Fruit fly (Drosophila melanogaster) whole organism, embryonic: ENCODE data around the gene CG6893.

Experiments
- BtbVII ChIP-seq: fragments of 200-800 bp; sonication (Bioruptor generic); optimal IDR thresholded peaks from 3 replicates; lab custom pipeline; 2017; ENCODE audit warnings: missing biosample characterization, mild to moderate bottlenecking, missing genetic modification characterization
- CG10431 ChIP-seq: fragments of 200-800 bp; sonication (Bioruptor generic); optimal IDR thresholded peaks from 3 replicates; lab custom pipeline; 2018; ENCODE audit warnings: missing biosample characterization, mild to moderate bottlenecking, missing genetic modification characterization
- CG11695 ChIP-seq: fragments of 200-800 bp; sonication (Bioruptor generic); IDR thresholded peaks from 3 replicates; pipeline ENCODE4 v1.3.6; 2022; ENCODE audit warnings: missing biosample characterization, missing genetic modification characterization
- CG12942 ChIP-seq: fragments of 200-800 bp; sonication (Bioruptor generic); optimal IDR thresholded peaks from 3 replicates; lab custom pipeline; 2016; ENCODE audit warnings: missing biosample characterization, missing genetic modification characterization
- CG14441 ChIP-seq: fragments of 200-800 bp; sonication (Bioruptor generic); IDR thresholded peaks from 2 replicates; pipeline ENCODE4 v1.3.6; 2022; ENCODE audit warnings: missing biosample characterization, missing genetic modification characterization
- CG1603 ChIP-seq: fragments of 200-800 bp; sonication (Bioruptor generic); optimal IDR thresholded peaks from 2 replicates; lab custom pipeline; 2019; ENCODE audit warnings: missing biosample characterization, mild to moderate bottlenecking, missing genetic modification characterization, moderate library complexity
- CG17568 ChIP-seq: fragments of 200-800 bp; sonication (Bioruptor generic); optimal IDR thresholded peaks from 2 replicates; lab custom pipeline; 2018; ENCODE audit warnings: missing biosample characterization, mild to moderate bottlenecking, missing genetic modification characterization, moderate library complexity
- CG2202 ChIP-seq: fragments of 200-800 bp; sonication (Bioruptor generic); optimal IDR thresholded peaks from 2 replicates; lab custom pipeline; 2018; ENCODE audit warnings: missing biosample characterization, mild to moderate bottlenecking, missing genetic modification characterization
- CG2678 ChIP-seq: fragments of 200-800 bp; sonication (Bioruptor generic); optimal IDR thresholded peaks from 3 replicates; lab custom pipeline; 2019; ENCODE audit warnings: missing biosample characterization, mild to moderate bottlenecking, missing genetic modification characterization, moderate library complexity
- CG2712 ChIP-seq: fragments of 200-800 bp; optimal IDR thresholded peaks from 3 replicates; lab custom pipeline; 2019; ENCODE audit warnings: missing biosample characterization, mild to moderate bottlenecking, missing genetic modification characterization, moderate library complexity
- CG3726 ChIP-seq: fragments of 200-800 bp; sonication (Bioruptor generic); IDR thresholded peaks from 3 replicates; pipeline ENCODE4, ENCODE4 v1.3.6; 2022; ENCODE audit warnings: missing biosample characterization, missing genetic modification characterization
- CG4404 ChIP-seq: fragments of 200-800 bp; sonication (Bioruptor generic); IDR thresholded peaks from 2 replicates; pipeline ENCODE4 v1.3.6; 2022; ENCODE audit warnings: missing biosample characterization, missing genetic modification characterization
- CG4424 ChIP-seq: fragments of 200-800 bp; sonication (Bioruptor generic); optimal IDR thresholded peaks from 3 replicates; lab custom pipeline; 2016; ENCODE audit warnings: missing biosample characterization, missing genetic modification characterization
- CG6254 ChIP-seq: fragments of 200-800 bp; sonication (Bioruptor generic); optimal IDR thresholded peaks from 3 replicates; lab custom pipeline; 2017; ENCODE audit warnings: mild to moderate bottlenecking, missing biosample characterization, missing genetic modification reagents, missing genetic modification characterization
- CG9215 ChIP-seq: fragments of 200-800 bp; sonication (Bioruptor generic); IDR thresholded peaks from 2 replicates; pipeline ENCODE4 v1.3.6; 2022; ENCODE audit warnings: missing biosample characterization, missing genetic modification characterization
- CG9797 ChIP-seq: fragments of 200-800 bp; sonication (Bioruptor generic); optimal IDR thresholded peaks from 3 replicates; lab custom pipeline; 2018; ENCODE audit warnings: missing biosample characterization, mild to moderate bottlenecking, missing genetic modification characterization
- CHES-1-like ChIP-seq: fragments of 200-800 bp; sonication (Bioruptor generic); optimal IDR thresholded peaks from 2 replicates; lab custom pipeline; 2016; ENCODE audit warnings: missing biosample characterization, missing genetic modification characterization
- CkIIα-i1 ChIP-seq: fragments of 200-800 bp; sonication (Bioruptor generic); IDR thresholded peaks from 2 replicates; pipeline ENCODE4 v1.3.6; 2022; ENCODE audit warnings: missing biosample characterization, missing genetic modification characterization
- D19B ChIP-seq: fragments of 200-800 bp; sonication (Bioruptor generic); optimal IDR thresholded peaks from 2 replicates; lab custom pipeline; 2017; ENCODE audit warnings: missing biosample characterization, mild to moderate bottlenecking, missing genetic modification characterization
- Dbx ChIP-seq: fragments of 200-800 bp; sonication (Bioruptor generic); IDR thresholded peaks from 3 replicates; pipeline ENCODE4 v1.3.6; 2022; ENCODE audit warnings: missing biosample characterization, missing genetic modification characterization
- Eip74EF ChIP-seq, 2 experiments: fragments of 200-800 bp in 1 of 2; fragments of >200 bp in 1 of 2; sonication (Bioruptor generic) in 1 of 2; optimal IDR thresholded peaks; 2 replicates each; lab custom pipeline; 2017 to 2019; ENCODE audit warnings: missing biosample characterization in 2 of 2, missing genetic modification characterization in 2 of 2, mild to moderate bottlenecking in 1 of 2, moderate library complexity in 1 of 2
- Ets65A ChIP-seq: fragments of 200-800 bp; sonication (Bioruptor generic); peaks from one replicate; lab custom pipeline; 2016; ENCODE audit warnings: missing biosample characterization, missing genetic modification characterization
- H2.0 ChIP-seq: fragments of 200-800 bp; sonication (Bioruptor generic); IDR thresholded peaks from 2 replicates; pipeline ENCODE4 v1.3.6; 2022; ENCODE audit warnings: missing biosample characterization, missing genetic modification characterization
- HHEX ChIP-seq: fragments of 200-800 bp; sonication (Bioruptor generic); optimal IDR thresholded peaks from 3 replicates; lab custom pipeline; 2017; ENCODE audit warnings: missing biosample characterization, mild to moderate bottlenecking, missing genetic modification characterization, missing genetic modification reagents
- Mes4 ChIP-seq: fragments of 200-800 bp; sonication (Bioruptor generic); optimal IDR thresholded peaks from 2 replicates; lab custom pipeline; 2016; ENCODE audit warnings: missing biosample characterization, missing genetic modification characterization
- Nf-YB ChIP-seq: fragments of 200-800 bp; sonication (Bioruptor generic); optimal IDR thresholded peaks from 3 replicates; lab custom pipeline; 2019; ENCODE audit warnings: missing biosample characterization, mild to moderate bottlenecking, missing genetic modification characterization, moderate library complexity
- Ravus ChIP-seq: fragments of 200-800 bp; sonication (Bioruptor generic); IDR thresholded peaks from 2 replicates; pipeline ENCODE4 v1.3.6; 2022; ENCODE audit warnings: missing biosample characterization, missing genetic modification characterization
- Six4 ChIP-seq: fragments of 200-800 bp; sonication (Bioruptor generic); optimal IDR thresholded peaks from 2 replicates; lab custom pipeline; 2016; ENCODE audit warnings: missing biosample characterization, missing genetic modification characterization
- TFAM ChIP-seq: fragments of 200-800 bp; sonication (Bioruptor generic); optimal IDR thresholded peaks from 2 replicates; lab custom pipeline; 2017; ENCODE audit warnings: missing biosample characterization, missing genetic modification characterization, inconsistent platforms
- ase ChIP-seq: fragments of 200-800 bp; sonication (Bioruptor generic); IDR thresholded peaks from 3 replicates; pipeline ENCODE4 v1.3.6; 2022; ENCODE audit warnings: missing biosample characterization, missing genetic modification characterization
- bab2 ChIP-seq: fragments of 200-800 bp; sonication (Bioruptor generic); optimal IDR thresholded peaks from 2 replicates; lab custom pipeline; 2016; ENCODE audit warnings: missing biosample characterization, missing genetic modification characterization
- bsh ChIP-seq, 2 experiments: fragments of 200-800 bp; sonication (Bioruptor generic); optimal IDR thresholded peaks; 2 replicates each; lab custom pipeline; 2017 to 2018; ENCODE audit warnings: mild to moderate bottlenecking in 2 of 2, missing biosample characterization in 2 of 2, missing genetic modification characterization in 2 of 2, moderate library complexity in 1 of 2
- crol ChIP-seq: fragments of 200-800 bp; sonication (Bioruptor generic); IDR thresholded peaks from 2 replicates; pipeline ENCODE4 v1.3.6; 2022; ENCODE audit warnings: missing biosample characterization, missing genetic modification characterization
- cwo ChIP-seq: fragments of 200-800 bp; sonication (Bioruptor generic); optimal IDR thresholded peaks from 3 replicates; lab custom pipeline; 2017; ENCODE audit warnings: missing biosample characterization, missing genetic modification characterization, mild to moderate bottlenecking, moderate library complexity, missing genetic modification reagents
- danr ChIP-seq: fragments of 200-800 bp; sonication (Bioruptor generic); IDR thresholded peaks from 2 replicates; pipeline ENCODE4 v1.3.6; 2022; ENCODE audit warnings: missing biosample characterization, missing genetic modification characterization
- en ChIP-seq: fragments of 200-800 bp; sonication (Bioruptor generic); optimal IDR thresholded peaks from 2 replicates; lab custom pipeline; 2016; ENCODE audit warnings: missing biosample characterization, missing genetic modification characterization
- gem ChIP-seq: fragments of 200-800 bp; sonication (Bioruptor generic); optimal IDR thresholded peaks from 2 replicates; lab custom pipeline; 2019; ENCODE audit warnings: missing biosample characterization, mild to moderate bottlenecking, missing genetic modification characterization, moderate library complexity
- inv ChIP-seq: fragments of 200-800 bp; sonication (Bioruptor generic); IDR thresholded peaks from 2 replicates; pipeline ENCODE4 v1.3.6; 2022; ENCODE audit warnings: missing biosample characterization, missing genetic modification characterization; ENCODE audit not compliant: partially characterized antibody
- jing ChIP-seq: fragments of 200-800 bp; sonication (Bioruptor generic); optimal IDR thresholded peaks from 2 replicates; lab custom pipeline; 2018; ENCODE audit warnings: missing biosample characterization, mild to moderate bottlenecking, missing genetic modification characterization
- ken ChIP-seq: fragments of 200-800 bp; sonication (Bioruptor generic); IDR thresholded peaks from 3 replicates; pipeline ENCODE4 v1.3.6; 2022; ENCODE audit warnings: missing biosample characterization, missing genetic modification characterization
- lbe ChIP-seq: fragments of 200-800 bp; sonication (Bioruptor generic); optimal IDR thresholded peaks from 2 replicates; lab custom pipeline; 2016; ENCODE audit warnings: missing biosample characterization, mild to moderate bottlenecking, missing genetic modification characterization
- maf-S ChIP-seq: fragments of 200-800 bp; sonication (Bioruptor generic); optimal IDR thresholded peaks from 2 replicates; lab custom pipeline; 2016; ENCODE audit warnings: missing biosample characterization, missing genetic modification characterization
- pb ChIP-seq: fragments of 200-800 bp; sonication (Bioruptor generic); optimal IDR thresholded peaks from 3 replicates; lab custom pipeline; 2016; ENCODE audit warnings: missing biosample characterization, missing genetic modification characterization
- ranshi ChIP-seq: fragments of 200-800 bp; sonication (Bioruptor generic); IDR thresholded peaks from 2 replicates; pipeline ENCODE4 v1.3.6; 2022; ENCODE audit warnings: missing biosample characterization, missing genetic modification characterization
- scrt ChIP-seq: fragments of 200-800 bp; sonication (Bioruptor generic); optimal IDR thresholded peaks from 2 replicates; lab custom pipeline; 2018; ENCODE audit warnings: missing biosample characterization, mild to moderate bottlenecking, missing genetic modification characterization, moderate library complexity
- sens-2 ChIP-seq: fragments of 200-800 bp; sonication (Bioruptor generic); IDR thresholded peaks from 2 replicates; pipeline ENCODE4 v1.3.6; 2022; ENCODE audit warnings: missing biosample characterization, missing genetic modification characterization
- sr ChIP-seq: fragments of 200-800 bp; sonication (Bioruptor generic); IDR thresholded peaks from 3 replicates; pipeline ENCODE4 v1.3.6; 2022; ENCODE audit warnings: missing biosample characterization, missing genetic modification characterization
- stwl ChIP-seq: fragments of 200-800 bp; sonication (Bioruptor generic); optimal IDR thresholded peaks from 3 replicates; lab custom pipeline; 2018; ENCODE audit warnings: missing biosample characterization, mild to moderate bottlenecking, missing genetic modification characterization, moderate library complexity
- tap ChIP-seq: fragments of 200-800 bp; optimal IDR thresholded peaks from 3 replicates; lab custom pipeline; 2019; ENCODE audit warnings: missing biosample characterization, mild to moderate bottlenecking, missing genetic modification characterization, moderate library complexity
- zfh1 ChIP-seq: fragments of 200-800 bp; sonication (Bioruptor generic); IDR thresholded peaks from 3 replicates; pipeline ENCODE4 v1.3.6; 2022; ENCODE audit warnings: missing biosample characterization, missing genetic modification characterization

The CG6893 gene

dm6 chr3L:18681550-18682217, 12.3 kb upstream of the CG6893 start, which contains the start of the genes Sgf11 and CG32202 (continued):
- TF ChIP-seq CG9215 (GFP tag; lab: Robert Waterston, UW) (peak; percentile 43; the same call in 1 of the 2 replicates), CG3726 (no peak), ase (GFP tag; lab: Robert Waterston, UW) (peak; percentile 42; the same call in 1 of the 3 replicates), Six4 (peak; percentile 6), jing (GFP tag; lab: Kevin White, UChicago) (no peak), CG10431 (peak; percentile 18), CG17568 (GFP tag; lab: Kevin White, UChicago) (no peak), scrt (GFP tag; lab: Kevin White, UChicago) (no peak), Dbx (GFP tag; lab: Robert Waterston, UW) (no peak), sr (no peak), en (GFP tag; lab: Kevin White, UChicago) (no peak), H2.0 (GFP tag; lab: Robert Waterston, UW) (peak; percentile 38; the same call in 1 of the 2 replicates), Ravus (GFP tag; lab: Robert Waterston, UW) (no peak), maf-S (no peak), danr (no peak), gem (tag; lab: Kevin White, UChicago) (peak; percentile 86), crol (no peak), pb (GFP tag; lab: Kevin White, UChicago) (no peak), CG4404 (GFP tag; lab: Robert Waterston, UW) (no peak), tap (no peak), Nf-YB (peak; percentile 47), cwo (GFP tag; lab: Kevin White, UChicago) (peak; percentile 32), Eip74EF (GFP tag; optimal IDR thresholded peaks at IDR 0.05; lab: Kevin White, UChicago) (peak in 1 of 2 experiments; percentile 26), TFAM (GFP tag; lab: Kevin White, UChicago) (no peak), Ets65A (GFP tag; lab: Kevin White, UChicago) (peak; percentile 60), BtbVII (GFP tag; lab: Kevin White, UChicago) (no peak), CG4424 (GFP tag; lab: Kevin White, UChicago) (peak; percentile 56), CG9797 (GFP tag; lab: Kevin White, UChicago) (peak; percentile 29), CHES-1-like (GFP tag; lab: Kevin White, UChicago) (peak; percentile 8), CG11695 (GFP tag; lab: Robert Waterston, UW) (no peak), ranshi (GFP tag; lab: Robert Waterston, UW) (no peak), CkIIα-i1 (GFP tag; lab: Robert Waterston, UW) (no peak), D19B (GFP tag; lab: Kevin White, UChicago) (peak; percentile 23), CG2678 (tag; lab: Kevin White, UChicago) (peak; percentile 80), CG2712 (tag; lab: Kevin White, UChicago) (peak; percentile 73), Mes4 (GFP tag; lab: Kevin White, UChicago) (no peak), sens-2 (GFP tag; lab: Robert Waterston, UW) (no peak), zfh1 (GFP tag; lab: Robert Waterston, UW) (no peak), CG14441 (GFP tag; lab: Robert Waterston, UW) (no peak), ken (peak; percentile 57; the same call in 1 of the 3 replicates), HHEX (GFP tag; lab: Kevin White, UChicago) (peak; percentile 41), CG6254 (no peak), lbe (GFP tag; lab: Kevin White, UChicago) (no peak), CG12942 (peak; percentile 72), CG2202 (tag; lab: Kevin White, UChicago) (peak; percentile 23), bsh (GFP tag; optimal IDR thresholded peaks at IDR 0.05; lab: Kevin White, UChicago) (peak in 1 of 2 experiments; percentile 63), stwl (tag; lab: Kevin White, UChicago) (peak; percentile 82), inv (GFP tag; lab: Robert Waterston, UW) (no peak), CG1603 (tag; lab: Kevin White, UChicago) (peak; percentile 13), bab2 (GFP tag; lab: Kevin White, UChicago) (peak; percentile 21)
